Worm (Caenorhabditis elegans) whole organism, early embryonic: ENCODE measurements around the gene C50B8.4.

Experiments
- B0310.2 ChIP-seq: sonication (generic microtip); optimal IDR thresholded peaks from 2 replicates; lab custom pipeline; 2016; ENCODE audit warnings: mild to moderate bottlenecking, missing genetic modification characterization, missing compliant biosample characterization
- F13C5.2 ChIP-seq: sonication (generic microtip); optimal IDR thresholded peaks from 2 replicates; lab custom pipeline; 2017; ENCODE audit warnings: mild to moderate bottlenecking, missing genetic modification characterization, inconsistent platforms, missing compliant biosample characterization
- aly-1 ChIP-seq: sonication (generic microtip); optimal IDR thresholded peaks from 2 replicates; lab custom pipeline; 2016; ENCODE audit warnings: missing genetic modification characterization, missing compliant biosample characterization
- ama-1 ChIP-seq: fragments of 150-350 bp; optimal IDR thresholded peaks from 2 replicates; lab custom pipeline; 2014
- ceh-13 ChIP-seq: fragments of 200-800 bp; sonication (Bioruptor generic); optimal IDR thresholded peaks from 2 replicates; lab custom pipeline; 2018; ENCODE audit warnings: mild to moderate bottlenecking, missing genetic modification characterization, missing compliant biosample characterization
- ceh-36 ChIP-seq: sonication (generic microtip); optimal IDR thresholded peaks from 2 replicates; lab custom pipeline; 2016; ENCODE audit warnings: missing genetic modification characterization, inconsistent platforms, missing compliant biosample characterization
- ets-7 ChIP-seq: sonication (generic microtip); optimal IDR thresholded peaks from 2 replicates; lab custom pipeline; 2016; ENCODE audit warnings: missing genotype, missing genetic modification characterization, missing compliant biosample characterization
- flt-1 ChIP-seq: fragments of 200-800 bp; sonication (Bioruptor generic); IDR thresholded peaks from 2 replicates; pipeline ENCODE4 v1.3.6; 2022; ENCODE audit warnings: missing genetic modification characterization, missing compliant biosample characterization
- hmbx-1 ChIP-seq: sonication (generic microtip); optimal IDR thresholded peaks from 2 replicates; lab custom pipeline; 2016; ENCODE audit warnings: mild to moderate bottlenecking, missing genetic modification characterization, missing compliant biosample characterization
- hmg-4 ChIP-seq: fragments of 200-800 bp; sonication (Bioruptor generic); optimal IDR thresholded peaks from 2 replicates; lab custom pipeline; 2018; ENCODE audit warnings: mild to moderate bottlenecking, missing genetic modification characterization, missing compliant biosample characterization
- hnd-1 ChIP-seq: sonication (generic microtip); optimal IDR thresholded peaks from 2 replicates; lab custom pipeline; 2016; ENCODE audit warnings: missing genetic modification characterization, missing compliant biosample characterization
- pes-1 ChIP-seq: fragments of 200-800 bp; sonication (Bioruptor generic); IDR thresholded peaks from 2 replicates; pipeline ENCODE4 v1.3.6; 2022; ENCODE audit warnings: missing genetic modification reagents, missing genetic modification characterization, missing compliant biosample characterization
- scrt-1 ChIP-seq: fragments of 200-800 bp; sonication (Bioruptor generic); IDR thresholded peaks from 2 replicates; pipeline ENCODE4 v1.3.6; 2022; ENCODE audit warnings: missing genetic modification characterization, missing compliant biosample characterization
- tbx-37 ChIP-seq: fragments of 200-800 bp; sonication (Bioruptor generic); conservative IDR thresholded peaks from 2 replicates; pipeline ENCODE4 v1.3.6; 2022; ENCODE audit warnings: missing genetic modification reagents, missing genetic modification characterization, missing compliant biosample characterization

ce11 chrV:13577463-13577862, 5.7 kb downstream of the C50B8.4 start:
- TF ChIP-seq ceh-36 (tag; lab: Kevin White, UChicago) (no peak), pes-1 (GFP tag; lab: Robert Waterston, UW) (no peak), scrt-1 (GFP tag; lab: Robert Waterston, UW) (no peak), tbx-37 (GFP tag; lab: Robert Waterston, UW) (no peak), ama-1 (lab: Kevin White, UChicago) (no peak), hmg-4 (GFP tag; lab: Kevin White, UChicago) (no peak), flt-1 (GFP tag; lab: Robert Waterston, UW) (no peak), B0310.2 (tag; lab: Kevin White, UChicago) (no peak), ets-7 (no peak), aly-1 (tag; lab: Kevin White, UChicago) (no peak), hmbx-1 (tag; lab: Kevin White, UChicago) (no peak), hnd-1 (no peak), F13C5.2 (no peak), ceh-13 (GFP tag; lab: Kevin White, UChicago) (no peak)
